Fruit fly (Drosophila melanogaster): ENCODE measurements around the gene CG32121.

Gene CG32121

dm6 chr3L:13387608-13388007 is 34.5 kb downstream of the CG32121 start, which contains the start of gene CG10171:
Gene CG10171 (minus strand): TSS chr3L:13387907.
- TF ChIP-seq Myc (optimal IDR thresholded peaks at IDR 0.05) (peak; percentile 20), GATAd (GFP tag; optimal IDR thresholded peaks at IDR 0.05) (no peak)

- TF ChIP-seq Myc (optimal IDR thresholded peaks at IDR 0.05) = no peak
- no peak for TF ChIP-seq sage (GFP tag; optimal IDR thresholded peaks at IDR 0.05)
- no peak for TF ChIP-seq Hnf4 (GFP tag; optimal IDR thresholded peaks at IDR 0.05)
- TF ChIP-seq Vsx2 (GFP tag; optimal IDR thresholded peaks at IDR 0.05; ENCODE audit: partially characterized antibody) = no peak
- TF ChIP-seq Mio (GFP tag; optimal IDR thresholded peaks at IDR 0.05) = no peak
- no peak for TF ChIP-seq sv (GFP tag; optimal IDR thresholded peaks at IDR 0.05)
- no peak for TF ChIP-seq Dif (GFP tag; optimal IDR thresholded peaks at IDR 0.05; ENCODE audit: partially characterized antibody)
- TF ChIP-seq Rel (GFP tag; optimal IDR thresholded peaks at IDR 0.05) = no peak
- no peak for TF ChIP-seq Rel (tag; optimal IDR thresholded peaks at IDR 0.05)
- TF ChIP-seq Sp1 (GFP tag; optimal IDR thresholded peaks at IDR 0.05) = no peak
- TF ChIP-seq br (GFP tag; optimal IDR thresholded peaks at IDR 0.05) = no peak
- no peak for TF ChIP-seq Hr83 (GFP tag; optimal IDR thresholded peaks at IDR 0.05; ENCODE audit: poor library complexity, severe bottlenecking)
- no peak for TF ChIP-seq lola (GFP tag; optimal IDR thresholded peaks at IDR 0.05)
- TF ChIP-seq OdsH (GFP tag; optimal IDR thresholded peaks at IDR 0.05) = no peak
Observed at dm6 chr3L:13384489-13384888, 37.6 kb downstream of the CG32121 start, which contains the start of gene CG14110. Gene CG14110 (plus strand): TSS chr3L:13384789.

- TF ChIP-seq pan (optimal IDR thresholded peaks at IDR 0.05) (no peak), dsf (GFP tag; optimal IDR thresholded peaks at IDR 0.05; ENCODE audit: borderline replicate concordance) (no peak), GATAd (GFP tag; optimal IDR thresholded peaks at IDR 0.05) (no peak), HLH106 (tag; optimal IDR thresholded peaks at IDR 0.05) (no peak), Vsx2 (GFP tag; optimal IDR thresholded peaks at IDR 0.05; ENCODE audit: partially characterized antibody) (no peak), fru (GFP tag; optimal IDR thresholded peaks at IDR 0.05) (no peak), sage (GFP tag; optimal IDR thresholded peaks at IDR 0.05) (no peak), dmrt93B (GFP tag; optimal IDR thresholded peaks at IDR 0.05) (no peak), CrebA (GFP tag; optimal IDR thresholded peaks at IDR 0.05; ENCODE audit: borderline replicate concordance) (no peak), Hr78 (GFP tag; optimal IDR thresholded peaks at IDR 0.05) (no peak), h (GFP tag; optimal IDR thresholded peaks at IDR 0.05) (no peak), psq (GFP tag; optimal IDR thresholded peaks at IDR 0.05) (no peak)
Observed at dm6 chr3L:13382061-13382815, 39.9 kb downstream of the CG32121 start, which contains the start of gene ImpL1. Gene ImpL1 (plus strand): TSS chr3L:13382765.

- TF ChIP-seq sage (GFP tag; optimal IDR thresholded peaks at IDR 0.05) (no peak), lola (GFP tag; optimal IDR thresholded peaks at IDR 0.05) (no peak), psq (GFP tag; optimal IDR thresholded peaks at IDR 0.05) (no peak), br (GFP tag; optimal IDR thresholded peaks at IDR 0.05) (no peak), GATAd (GFP tag; optimal IDR thresholded peaks at IDR 0.05) (no peak), tai (GFP tag; optimal IDR thresholded peaks at IDR 0.05) (no peak), Myc (optimal IDR thresholded peaks at IDR 0.05) (no peak), fru (GFP tag; optimal IDR thresholded peaks at IDR 0.05) (no peak), Vsx2 (GFP tag; optimal IDR thresholded peaks at IDR 0.05; ENCODE audit: partially characterized antibody) (no peak), Sp1 (GFP tag; optimal IDR thresholded peaks at IDR 0.05) (no peak), ey (GFP tag; optimal IDR thresholded peaks at IDR 0.05) (no peak), Mio (GFP tag; optimal IDR thresholded peaks at IDR 0.05) (no peak), Dfd (GFP tag; optimal IDR thresholded peaks at IDR 0.05) (no peak), Hr83 (GFP tag; optimal IDR thresholded peaks at IDR 0.05; ENCODE audit: poor library complexity, severe bottlenecking) (no peak), brk (GFP tag; optimal IDR thresholded peaks at IDR 0.05) (no peak), dl (GFP tag; optimal IDR thresholded peaks at IDR 0.05; ENCODE audit: insufficient read depth in 1 of 2, partially characterized antibody in 2 of 2) (no peak)
Observed at dm6 chr3L:13381160-13381559, 41.0 kb downstream of the CG32121 start, which contains the start of gene CG14107. Gene CG14107 (minus strand): TSS chr3L:13381346.

- TF ChIP-seq sv (GFP tag; optimal IDR thresholded peaks at IDR 0.05) (no peak), br (GFP tag; optimal IDR thresholded peaks at IDR 0.05) (no peak), Rel (GFP tag; optimal IDR thresholded peaks at IDR 0.05) (no peak), Rel (tag; optimal IDR thresholded peaks at IDR 0.05) (no peak), Hr78 (GFP tag; optimal IDR thresholded peaks at IDR 0.05) (no peak), Dfd (GFP tag; optimal IDR thresholded peaks at IDR 0.05) (no peak), N (GFP tag; optimal IDR thresholded peaks at IDR 0.05) (no peak), HLH106 (tag; optimal IDR thresholded peaks at IDR 0.05) (no peak), GATAd (GFP tag; optimal IDR thresholded peaks at IDR 0.05) (no peak), CG32264 (GFP tag; optimal IDR thresholded peaks at IDR 0.05) (no peak), ey (GFP tag; optimal IDR thresholded peaks at IDR 0.05) (no peak), Sp1 (GFP tag; optimal IDR thresholded peaks at IDR 0.05) (no peak), Mio (GFP tag; optimal IDR thresholded peaks at IDR 0.05) (no peak)
Observed at dm6 chr3L:13378202-13378601, 43.9 kb downstream of the CG32121 start, which contains the start of gene SNCF. Gene SNCF (plus strand): TSS chr3L:13378583.
